Worm (Caenorhabditis elegans): Measurements from ENCODE around the gene sysm-1.

sysm-1 gene

DNA sequence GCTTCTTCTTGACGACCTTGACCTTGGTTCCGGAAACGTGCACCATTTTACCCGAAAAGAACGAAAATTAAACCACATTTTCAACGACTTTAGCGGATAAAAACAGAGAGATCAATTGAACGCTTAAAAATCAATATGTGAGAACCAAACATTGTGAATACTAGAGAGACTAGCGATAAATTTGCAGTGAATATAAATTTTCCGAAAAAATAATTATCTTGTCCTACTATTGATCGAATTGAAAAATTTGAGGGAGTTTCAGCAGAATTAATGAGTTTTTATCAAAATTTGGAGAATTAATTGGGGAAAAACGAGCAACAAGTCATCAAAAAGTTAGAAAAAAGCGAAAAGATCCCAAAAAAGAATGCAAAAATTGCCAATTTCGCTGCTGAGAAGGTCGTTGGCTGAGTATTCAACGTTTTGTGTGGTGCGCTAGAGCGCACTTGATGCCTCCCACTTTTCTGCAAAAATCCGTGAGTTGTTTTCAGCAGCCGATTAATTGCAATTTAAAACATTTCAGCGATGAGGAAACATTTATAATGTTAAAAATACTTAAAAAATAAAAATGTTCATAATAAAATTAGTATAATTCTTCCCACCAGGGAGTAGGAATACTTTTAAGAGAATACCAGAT is 25.8 kb downstream of the sysm-1 start, which contains the start of gene rpl-32:
Gene rpl-32, minus strand, starts transcription at position 51 of the 634 bp plus-strand sequence.
- TF ChIP-seq T20F7.1 (GFP tag; optimal IDR thresholded peaks at IDR 0.05) (peak; percentile 82), pha-4 (GFP tag; IDR thresholded peaks at IDR 0.05) (0 out of 2 replicates have a peak, but pooled peaks have one; percentile 26), pha-4 (tag; optimal IDR thresholded peaks at IDR 0.05) (peak; percentile 71), dve-1 (tag; optimal IDR thresholded peaks at IDR 0.05; ENCODE audit: insufficient read depth) (peak; percentile 86), vab-7 (GFP tag; IDR thresholded peaks at IDR 0.05) (no peak; the same call in 1 of the 2 replicates), mxl-3 (GFP tag; optimal IDR thresholded peaks at IDR 0.05) (no peak), dmd-9 (GFP tag; IDR thresholded peaks at IDR 0.05) (no peak), ztf-11 (tag; optimal IDR thresholded peaks at IDR 0.05) (no peak), dmd-6 (GFP tag; IDR thresholded peaks at IDR 0.05) (peak; percentile 50), ces-1 (GFP tag; optimal IDR thresholded peaks at IDR 0.05) (no peak), tra-1 (GFP tag; IDR thresholded peaks at IDR 0.05) (no peak), lin-15B (tag; optimal IDR thresholded peaks at IDR 0.05) (peak; percentile 32), egl-43 (GFP tag; IDR thresholded peaks at IDR 0.05) (no peak), mep-1 (tag; optimal IDR thresholded peaks at IDR 0.05) (peak; percentile 84), lsy-2 (tag; optimal IDR thresholded peaks at IDR 0.05) (peak; percentile 6 to 90), snpc-1.2 (GFP tag; IDR thresholded peaks at IDR 0.05) (no peak), dpl-1 (GFP tag; optimal IDR thresholded peaks at IDR 0.05) (peak; percentile 71), jun-1 (tag; optimal IDR thresholded peaks at IDR 0.05) (no peak), nhr-42 (GFP tag; IDR thresholded peaks at IDR 0.05) (no peak), ceh-28 (tag; optimal IDR thresholded peaks at IDR 0.05) (no peak), hlh-30 (tag; optimal IDR thresholded peaks at IDR 0.05; ENCODE audit: insufficient read depth) (peak; percentile 76), rbr-2 (tag; optimal IDR thresholded peaks at IDR 0.05) (peak; percentile 74), nhr-25 (tag; optimal IDR thresholded peaks at IDR 0.05; ENCODE audit: borderline replicate concordance, insufficient read depth) (peak; percentile 33), fkh-10 (GFP tag; optimal IDR thresholded peaks at IDR 0.05) (peak; percentile 14), zip-11 (GFP tag; IDR thresholded peaks at IDR 0.05) (no peak), nhr-76 (tag; optimal IDR thresholded peaks at IDR 0.05) (no peak), gei-8 (GFP tag; optimal IDR thresholded peaks at IDR 0.05) (no peak), nhr-48 (tag; optimal IDR thresholded peaks at IDR 0.05) (no peak), hif-1 (tag; optimal IDR thresholded peaks at IDR 0.05) (peak in 1 of 2 experiments; percentile 70), mdl-1 (tag; optimal IDR thresholded peaks at IDR 0.05) (no peak), ama-1 (optimal IDR thresholded peaks at IDR 0.05) (peak; percentile 17), pqm-1 (tag; optimal IDR thresholded peaks at IDR 0.05) (no peak), unc-130 (GFP tag; optimal IDR thresholded peaks at IDR 0.05) (peak; percentile 66), dmd-8 (GFP tag; IDR thresholded peaks at IDR 0.05) (no peak), Y105C5A.15 (GFP tag; IDR thresholded peaks at IDR 0.05) (0 out of 2 replicates have a peak, but pooled peaks have one; percentile 6), ztf-7 (tag; optimal IDR thresholded peaks at IDR 0.05) (no peak), nhr-28 (tag; optimal IDR thresholded peaks at IDR 0.05) (peak; percentile 76), nhr-6 (tag; optimal IDR thresholded peaks at IDR 0.05) (peak; percentile 81), lin-38 (GFP tag; IDR thresholded peaks at IDR 0.05) (peak; percentile 97), lin-1 (GFP tag; IDR thresholded peaks at IDR 0.05) (no peak), nhr-102 (tag; optimal IDR thresholded peaks at IDR 0.05) (peak; percentile 25), mxl-2 (GFP tag; conservative IDR thresholded peaks at IDR 0.05) (no peak), zag-1 (tag; optimal IDR thresholded peaks at IDR 0.05) (no peak), daf-16 (GFP tag; optimal IDR thresholded peaks at IDR 0.05) (no peak), daf-16 (tag; optimal IDR thresholded peaks at IDR 0.05) (peak; percentile 17), hmg-1.1 (GFP tag; IDR thresholded peaks at IDR 0.05) (peak; percentile 51), R02D3.7 (tag; optimal IDR thresholded peaks at IDR 0.05) (no peak), spr-3 (GFP tag; optimal IDR thresholded peaks at IDR 0.05) (no peak), zip-2 (tag; optimal IDR thresholded peaks at IDR 0.05) (no peak), nhr-77 (tag; optimal IDR thresholded peaks at IDR 0.05) (peak; percentile 94), aha-1 (tag) (peak; percentile 78)
